Fruit fly (Drosophila melanogaster) whole organism, prepupa: Measurements from ENCODE around the gene pzg.

Experiments used
- Blimp-1 ChIP-seq: fragments of 200-800 bp; sonication (Bioruptor generic); optimal IDR thresholded peaks from 3 replicates; lab custom pipeline; 2017; ENCODE audit warnings: missing biosample characterization, missing genetic modification characterization, mild to moderate bottlenecking, moderate library complexity, missing genetic modification reagents
- CG10631 ChIP-seq: fragments of 200-800 bp; sonication (Bioruptor generic); optimal IDR thresholded peaks from 2 replicates; lab custom pipeline; 2016; ENCODE audit warnings: missing biosample characterization, missing genetic modification characterization
- CG10669 ChIP-seq: fragments of 200-800 bp; sonication (Bioruptor generic); optimal IDR thresholded peaks from 3 replicates; lab custom pipeline; 2018; ENCODE audit warnings: missing biosample characterization, mild to moderate bottlenecking, missing genetic modification characterization, moderate library complexity
- CG11294 ChIP-seq: fragments of 200-800 bp; sonication (Bioruptor generic); IDR thresholded peaks from 2 replicates; pipeline ENCODE4 v1.3.6; 2022; ENCODE audit warnings: missing biosample characterization, missing genetic modification characterization
- CG11762 ChIP-seq: fragments of 200-800 bp; sonication (Bioruptor generic); optimal IDR thresholded peaks from 3 replicates; lab custom pipeline; 2016; ENCODE audit warnings: missing biosample characterization, missing genetic modification characterization; ENCODE audit not compliant: insufficient read depth
- CG11902 ChIP-seq: fragments of 200-800 bp; sonication (Bioruptor generic); optimal IDR thresholded peaks from 3 replicates; lab custom pipeline; 2016; ENCODE audit warnings: missing biosample characterization, missing genetic modification characterization
- CG16779 ChIP-seq: fragments of 200-800 bp; sonication (Bioruptor generic); optimal IDR thresholded peaks from 3 replicates; lab custom pipeline; 2017; ENCODE audit warnings: missing biosample characterization, mild to moderate bottlenecking, missing genetic modification characterization
- CG3032 ChIP-seq: fragments of 200-800 bp; optimal IDR thresholded peaks from 2 replicates; lab custom pipeline; 2019; ENCODE audit warnings: missing biosample characterization, mild to moderate bottlenecking, missing genetic modification characterization, moderate library complexity
- CG31627 ChIP-seq: fragments of 200-800 bp; sonication (Bioruptor generic); optimal IDR thresholded peaks from 3 replicates; lab custom pipeline; 2016; ENCODE audit warnings: missing biosample characterization, missing genetic modification characterization
- CG32006 ChIP-seq: fragments of 200-800 bp; sonication (Bioruptor generic); optimal IDR thresholded peaks from 3 replicates; lab custom pipeline; 2017; ENCODE audit warnings: missing biosample characterization, mild to moderate bottlenecking, missing genetic modification characterization
- CG3919 ChIP-seq: fragments of 200-800 bp; sonication (Bioruptor generic); optimal IDR thresholded peaks from 3 replicates; lab custom pipeline; 2016; ENCODE audit warnings: missing biosample characterization, missing genetic modification characterization
- CG4318 ChIP-seq: fragments of 200-800 bp; sonication (Bioruptor generic); optimal IDR thresholded peaks from 3 replicates; lab custom pipeline; 2017; ENCODE audit warnings: missing biosample characterization, mild to moderate bottlenecking, missing genetic modification characterization
- CG6792 ChIP-seq: fragments of 200-800 bp; sonication (Bioruptor generic); optimal IDR thresholded peaks from 3 replicates; lab custom pipeline; 2016; ENCODE audit warnings: missing biosample characterization, missing genetic modification characterization
- CG6854 ChIP-seq: fragments of 200-800 bp; sonication (Bioruptor generic); optimal IDR thresholded peaks from 2 replicates; lab custom pipeline; 2017; ENCODE audit warnings: missing biosample characterization, mild to moderate bottlenecking, missing genetic modification characterization
- CG8119 ChIP-seq: fragments of 200-800 bp; sonication (Bioruptor generic); IDR thresholded peaks from 3 replicates; pipeline ENCODE4 v1.3.6; 2022; ENCODE audit warnings: missing biosample characterization, missing genetic modification characterization
- CG8319 ChIP-seq: fragments of 200-800 bp; sonication (Bioruptor generic); optimal IDR thresholded peaks from 3 replicates; lab custom pipeline; 2016; ENCODE audit warnings: missing biosample characterization, missing genetic modification characterization
- CG8632 ChIP-seq: fragments of 200-800 bp; sonication (Bioruptor generic); optimal IDR thresholded peaks from 3 replicates; lab custom pipeline; 2016; ENCODE audit warnings: missing biosample characterization, missing genetic modification characterization
- CG9139 ChIP-seq: fragments of 200-800 bp; sonication (Bioruptor generic); optimal IDR thresholded peaks from 3 replicates; lab custom pipeline; 2017; ENCODE audit warnings: missing biosample characterization, mild to moderate bottlenecking, missing genetic modification characterization
- Eip75B ChIP-seq: fragments of 200-800 bp; sonication (Bioruptor generic); optimal IDR thresholded peaks from 3 replicates; lab custom pipeline; 2016; ENCODE audit warnings: missing biosample characterization, missing genetic modification characterization
- Eip78C ChIP-seq: fragments of 200-800 bp; sonication (Bioruptor generic); peaks from one replicate; lab custom pipeline; 2016; ENCODE audit warnings: missing biosample characterization, missing genetic modification characterization
- Ets21C ChIP-seq: fragments of 200-800 bp; sonication (Bioruptor generic); optimal IDR thresholded peaks from 3 replicates; lab custom pipeline; 2016; ENCODE audit warnings: missing biosample characterization, missing genetic modification characterization
- Ets96B ChIP-seq: fragments of 200-800 bp; optimal IDR thresholded peaks from 2 replicates; lab custom pipeline; 2019; ENCODE audit warnings: missing biosample characterization, mild to moderate bottlenecking, missing genetic modification characterization, moderate library complexity
- Gug ChIP-seq: fragments of 200-800 bp; sonication (Bioruptor generic); IDR thresholded peaks from 2 replicates; pipeline ENCODE4 v1.3.6; 2022; ENCODE audit warnings: missing biosample characterization, missing genetic modification characterization
- Hr39 ChIP-seq: fragments of 200-800 bp; sonication (Bioruptor generic); optimal IDR thresholded peaks from 2 replicates; lab custom pipeline; 2016; ENCODE audit warnings: missing biosample characterization, missing genetic modification characterization
- Hr4 ChIP-seq: fragments of 200-800 bp; sonication (Bioruptor generic); optimal IDR thresholded peaks from 3 replicates; lab custom pipeline; 2016; ENCODE audit warnings: missing biosample characterization, missing genetic modification characterization
- Met ChIP-seq: fragments of 200-800 bp; sonication (Bioruptor generic); optimal IDR thresholded peaks from 3 replicates; lab custom pipeline; 2016; ENCODE audit warnings: missing biosample characterization, missing genetic modification characterization
- OdsH ChIP-seq: fragments of 200-800 bp; sonication (Bioruptor generic); optimal IDR thresholded peaks from 3 replicates; lab custom pipeline; 2016; ENCODE audit warnings: missing biosample characterization, missing genetic modification characterization
- Sox102F ChIP-seq: fragments of 200-800 bp; sonication (Bioruptor generic); optimal IDR thresholded peaks from 2 replicates; lab custom pipeline; 2016; ENCODE audit warnings: missing biosample characterization, mild to moderate bottlenecking, missing genetic modification characterization
- Sox15 ChIP-seq: fragments of 200-800 bp; sonication (Bioruptor generic); optimal IDR thresholded peaks from 3 replicates; lab custom pipeline; 2016; ENCODE audit warnings: missing biosample characterization, missing genetic modification characterization
- achi ChIP-seq: fragments of 200-800 bp; sonication (Bioruptor generic); optimal IDR thresholded peaks from 3 replicates; lab custom pipeline; 2016; ENCODE audit warnings: missing biosample characterization, missing genetic modification characterization
- acj6 ChIP-seq: fragments of 200-800 bp; sonication (Bioruptor generic); optimal IDR thresholded peaks from 3 replicates; lab custom pipeline; 2016; ENCODE audit warnings: missing biosample characterization, missing genetic modification characterization
- cyc ChIP-seq: fragments of 200-800 bp; sonication (Bioruptor generic); optimal IDR thresholded peaks from 3 replicates; lab custom pipeline; 2016; ENCODE audit warnings: missing biosample characterization, missing genetic modification characterization
- dsx ChIP-seq: fragments of 200-800 bp; optimal IDR thresholded peaks from 3 replicates; lab custom pipeline; 2019; ENCODE audit warnings: missing biosample characterization, mild to moderate bottlenecking, missing genetic modification characterization, moderate library complexity; ENCODE audit not compliant: poor library complexity, severe bottlenecking
- eg ChIP-seq: fragments of 200-800 bp; sonication (Bioruptor generic); IDR thresholded peaks from 3 replicates; pipeline ENCODE4 v1.3.6; 2022; ENCODE audit warnings: missing biosample characterization, missing genetic modification characterization
- esn ChIP-seq: fragments of 200-800 bp; sonication (Bioruptor generic); optimal IDR thresholded peaks from 2 replicates; lab custom pipeline; 2016; ENCODE audit warnings: missing biosample characterization, mild to moderate bottlenecking, missing genetic modification characterization, moderate library complexity
- fd59A ChIP-seq: fragments of 200-800 bp; sonication (Bioruptor generic); optimal IDR thresholded peaks from 2 replicates; lab custom pipeline; 2017; ENCODE audit warnings: missing biosample characterization, mild to moderate bottlenecking, missing genetic modification characterization, missing genetic modification reagents
- fd85E ChIP-seq: fragments of 200-800 bp; sonication (Bioruptor generic); optimal IDR thresholded peaks from 3 replicates; lab custom pipeline; 2016; ENCODE audit warnings: missing biosample characterization, missing genetic modification characterization
- fkh ChIP-seq: fragments of 200-800 bp; sonication (Bioruptor generic); optimal IDR thresholded peaks from 3 replicates; lab custom pipeline; 2017; ENCODE audit warnings: missing biosample characterization, mild to moderate bottlenecking, missing genetic modification characterization, moderate library complexity
- pdm3 ChIP-seq: fragments of 200-800 bp; sonication (Bioruptor generic); optimal IDR thresholded peaks from 3 replicates; lab custom pipeline; 2016; ENCODE audit warnings: missing biosample characterization, missing genetic modification characterization
- salr ChIP-seq, 2 experiments: fragments of 200-800 bp; sonication (Bioruptor generic); optimal IDR thresholded peaks; 3 replicates each; lab custom pipeline; 2016 to 2018; ENCODE audit warnings: missing biosample characterization in 2 of 2, missing genetic modification characterization in 2 of 2, mild to moderate bottlenecking in 1 of 2
- spab ChIP-seq: fragments of 200-800 bp; sonication (Bioruptor generic); optimal IDR thresholded peaks from 2 replicates; lab custom pipeline; 2017; ENCODE audit warnings: missing biosample characterization, mild to moderate bottlenecking, missing genetic modification characterization, missing genetic modification reagents
- ss ChIP-seq, 2 experiments: fragments of 200-800 bp; sonication (Bioruptor generic); optimal IDR thresholded peaks; 2 replicates in 1 of 2; 3 replicates in 1 of 2; lab custom pipeline; 2017 to 2018; ENCODE audit warnings: mild to moderate bottlenecking in 2 of 2, missing biosample characterization in 2 of 2, missing genetic modification characterization in 2 of 2, moderate library complexity in 1 of 2
- svp ChIP-seq: fragments of 200-800 bp; sonication (Bioruptor generic); peaks from one replicate; lab custom pipeline; 2016; ENCODE audit warnings: missing biosample characterization, missing genetic modification characterization
- vri ChIP-seq: fragments of 200-800 bp; sonication (Bioruptor generic); optimal IDR thresholded peaks from 3 replicates; lab custom pipeline; 2016; ENCODE audit warnings: missing biosample characterization, mild to moderate bottlenecking, missing genetic modification characterization

Gene pzg

dm6 chr3L:21252932-21253760 lies 32.8 kb upstream of the pzg start (continued):
- TF ChIP-seq CG3032 (tag; lab: Kevin White, UChicago): peak; percentile 77
- no peak for TF ChIP-seq Blimp-1 (GFP tag; lab: Kevin White, UChicago)
- TF ChIP-seq Met: peak; percentile 49
- TF ChIP-seq CG6854: no peak
- peak; percentile 66 for TF ChIP-seq CG3919 (GFP tag; lab: Kevin White, UChicago)
- peak; percentile 65 for TF ChIP-seq acj6
- no peak for TF ChIP-seq fd85E
- peak; percentile 28 for TF ChIP-seq CG11902
- peak; percentile 79 for TF ChIP-seq spab
- TF ChIP-seq CG10631 (GFP tag; lab: Kevin White, UChicago): peak; percentile 83
- peak; percentile 51 for TF ChIP-seq cyc (GFP tag; lab: Kevin White, UChicago)
- TF ChIP-seq Hr4 (GFP tag; lab: Kevin White, UChicago): peak; percentile 25
- no peak for TF ChIP-seq ss (GFP tag; optimal IDR thresholded peaks at IDR 0.05; lab: Kevin White, UChicago)
- peak; percentile 4 for TF ChIP-seq Sox102F (GFP tag; lab: Kevin White, UChicago)
- TF ChIP-seq fkh (GFP tag; lab: Kevin White, UChicago): peak; percentile 59

- TF ChIP-seq vri (GFP tag; lab: Kevin White, UChicago) (peak; percentile 99), CG3032 (tag; lab: Kevin White, UChicago) (peak; percentile 99), CG4318 (GFP tag; lab: Kevin White, UChicago) (peak; percentile 65), CG8119 (peak; percentile 88), spab (peak; percentile 99), Gug (peak; percentile 72), acj6 (peak; percentile 99), CG11294 (GFP tag; lab: Robert Waterston, UW) (peak; percentile 63), CG10631 (GFP tag; lab: Kevin White, UChicago) (peak; percentile 99), salr (GFP tag; optimal IDR thresholded peaks at IDR 0.05; lab: Kevin White, UChicago) (peak; percentile 89 to 97), Blimp-1 (GFP tag; lab: Kevin White, UChicago) (peak; percentile 97), CG16779 (peak; percentile 90), eg (GFP tag; lab: Robert Waterston, UW) (peak; percentile 82), dsx (GFP tag; lab: Kevin White, UChicago) (peak; percentile 98), Sox102F (GFP tag; lab: Kevin White, UChicago) (peak; percentile 99), CG8632 (GFP tag; lab: Kevin White, UChicago) (peak; percentile 99), CG6854 (peak; percentile 99), cyc (GFP tag; lab: Kevin White, UChicago) (peak; percentile 99), CG11902 (peak; percentile 99), Eip75B (GFP tag; lab: Kevin White, UChicago) (peak; percentile 99), fd59A (GFP tag; lab: Kevin White, UChicago) (peak; percentile 98), achi (GFP tag; lab: Kevin White, UChicago) (peak; percentile 98), CG11762 (GFP tag; lab: Kevin White, UChicago) (peak; percentile 97), Ets96B (tag; lab: Kevin White, UChicago) (peak; percentile 99), Sox15 (GFP tag; lab: Kevin White, UChicago) (peak; percentile 98), CG10669 (GFP tag; lab: Kevin White, UChicago) (peak; percentile 99), fkh (GFP tag; lab: Kevin White, UChicago) (no peak), Ets21C (GFP tag; lab: Kevin White, UChicago) (peak; percentile 98), CG9139 (GFP tag; lab: Kevin White, UChicago) (peak; percentile 98), svp (peak; percentile 100), Met (peak; percentile 99), CG6792 (peak; percentile 99), esn (GFP tag; lab: Kevin White, UChicago) (peak; percentile 100), Eip78C (GFP tag; lab: Kevin White, UChicago) (peak; percentile 100), CG32006 (GFP tag; lab: Kevin White, UChicago) (peak; percentile 81), pdm3 (peak; percentile 99), CG31627 (GFP tag; lab: Kevin White, UChicago) (peak; percentile 99), Hr39 (GFP tag; lab: Kevin White, UChicago) (peak; percentile 99), CG8319 (peak; percentile 99), OdsH (GFP tag; lab: Kevin White, UChicago) (peak; percentile 98)
Observed at dm6 chr3L:21253761-21254523, 32.0 kb upstream of the pzg start.
